Fruit fly (Drosophila melanogaster): ENCODE measurements around the gene cutlet.

cutlet gene

dm6 chr2L:3693082-3693481 lies 18.5 kb downstream of the cutlet start, which contains the start of gene CG3513:
Gene CG3513 (minus strand): TSS chr2L:3693182.
- TF ChIP-seq dmrt93B (GFP tag; optimal IDR thresholded peaks at IDR 0.05) (no peak), ey (GFP tag; optimal IDR thresholded peaks at IDR 0.05) (no peak), fru (GFP tag; optimal IDR thresholded peaks at IDR 0.05) (no peak), CG9705 (GFP tag; optimal IDR thresholded peaks at IDR 0.05) (no peak), Abd-B (GFP tag; optimal IDR thresholded peaks at IDR 0.05) (no peak), GATAd (GFP tag; optimal IDR thresholded peaks at IDR 0.05) (no peak), lola (GFP tag; optimal IDR thresholded peaks at IDR 0.05) (no peak), dl (GFP tag; optimal IDR thresholded peaks at IDR 0.05; ENCODE audit: insufficient read depth in 1 of 2, partially characterized antibody in 2 of 2) (no peak), Hr83 (GFP tag; optimal IDR thresholded peaks at IDR 0.05; ENCODE audit: poor library complexity, severe bottlenecking) (no peak), rgr (GFP tag; optimal IDR thresholded peaks at IDR 0.05) (no peak), CrebA (GFP tag; optimal IDR thresholded peaks at IDR 0.05; ENCODE audit: borderline replicate concordance) (no peak), woc (GFP tag; optimal IDR thresholded peaks at IDR 0.05) (no peak), jim (GFP tag; optimal IDR thresholded peaks at IDR 0.05) (no peak), Hnf4 (GFP tag; optimal IDR thresholded peaks at IDR 0.05) (no peak), usp (GFP tag; optimal IDR thresholded peaks at IDR 0.05) (no peak), Mio (GFP tag; optimal IDR thresholded peaks at IDR 0.05) (no peak), Myc (optimal IDR thresholded peaks at IDR 0.05) (no peak), brk (GFP tag; optimal IDR thresholded peaks at IDR 0.05) (no peak), dsf (GFP tag; optimal IDR thresholded peaks at IDR 0.05; ENCODE audit: borderline replicate concordance) (no peak)

dm6 chr2L:3692466-3692865 lies 19.1 kb downstream of the cutlet start, which contains the start of gene CG16704:
Gene CG16704 (minus strand): TSS chr2L:3692587.
- no peak for TF ChIP-seq CG32264 (GFP tag; optimal IDR thresholded peaks at IDR 0.05)
- TF ChIP-seq Rel (GFP tag; optimal IDR thresholded peaks at IDR 0.05) = no peak
- peak; percentile 23 for TF ChIP-seq Rel (tag; optimal IDR thresholded peaks at IDR 0.05)

- no peak for TF ChIP-seq Mio (GFP tag; optimal IDR thresholded peaks at IDR 0.05)
- no peak for TF ChIP-seq jim (GFP tag; optimal IDR thresholded peaks at IDR 0.05)
- no peak for TF ChIP-seq woc (GFP tag; optimal IDR thresholded peaks at IDR 0.05)
- TF ChIP-seq GATAd (GFP tag; optimal IDR thresholded peaks at IDR 0.05) = no peak
- no peak for TF ChIP-seq Rel (GFP tag; optimal IDR thresholded peaks at IDR 0.05)
- TF ChIP-seq Rel (tag; optimal IDR thresholded peaks at IDR 0.05) = no peak
- TF ChIP-seq Myc (optimal IDR thresholded peaks at IDR 0.05) = no peak
- no peak for TF ChIP-seq psq (GFP tag; optimal IDR thresholded peaks at IDR 0.05)
- no peak for TF ChIP-seq usp (GFP tag; optimal IDR thresholded peaks at IDR 0.05)
- no peak for TF ChIP-seq dmrt93B (GFP tag; optimal IDR thresholded peaks at IDR 0.05)
- TF ChIP-seq Dfd (GFP tag; optimal IDR thresholded peaks at IDR 0.05) = no peak
- no peak for TF ChIP-seq Sp1 (GFP tag; optimal IDR thresholded peaks at IDR 0.05)
- no peak for TF ChIP-seq Dif (GFP tag; optimal IDR thresholded peaks at IDR 0.05; ENCODE audit: partially characterized antibody)
Observed at dm6 chr2L:3685139-3685851, 26.3 kb downstream of the cutlet start.

dm6 chr2L:3682489-3682888 lies 29.1 kb downstream of the cutlet start:
- TF ChIP-seq ey (GFP tag; optimal IDR thresholded peaks at IDR 0.05) (no peak), lola (GFP tag; optimal IDR thresholded peaks at IDR 0.05) (no peak), rgr (GFP tag; optimal IDR thresholded peaks at IDR 0.05) (no peak), dl (GFP tag; optimal IDR thresholded peaks at IDR 0.05; ENCODE audit: insufficient read depth in 1 of 2, partially characterized antibody in 2 of 2) (no peak), Sp1 (GFP tag; optimal IDR thresholded peaks at IDR 0.05) (no peak), Vsx2 (GFP tag; optimal IDR thresholded peaks at IDR 0.05; ENCODE audit: partially characterized antibody) (no peak), brk (GFP tag; optimal IDR thresholded peaks at IDR 0.05) (no peak), OdsH (GFP tag; optimal IDR thresholded peaks at IDR 0.05) (no peak)

dm6 chr2L:3681338-3681737 lies 30.2 kb downstream of the cutlet start:
- TF ChIP-seq Mio (GFP tag; optimal IDR thresholded peaks at IDR 0.05) = no peak
- TF ChIP-seq Abd-B (GFP tag; optimal IDR thresholded peaks at IDR 0.05) = no peak
- no peak for TF ChIP-seq usp (GFP tag; optimal IDR thresholded peaks at IDR 0.05)
- no peak for TF ChIP-seq Rel (GFP tag; optimal IDR thresholded peaks at IDR 0.05)
- no peak for TF ChIP-seq Rel (tag; optimal IDR thresholded peaks at IDR 0.05)
- TF ChIP-seq Hr78 (GFP tag; optimal IDR thresholded peaks at IDR 0.05) = no peak
- TF ChIP-seq sage (GFP tag; optimal IDR thresholded peaks at IDR 0.05) = no peak
- no peak for TF ChIP-seq sv (GFP tag; optimal IDR thresholded peaks at IDR 0.05)
- TF ChIP-seq Sp1 (GFP tag; optimal IDR thresholded peaks at IDR 0.05) = no peak

Measured in whole organism, wandering third instar larva.